Fruit fly (Drosophila melanogaster): ENCODE results near the gene CG12607.

Gene CG12607

DNA sequence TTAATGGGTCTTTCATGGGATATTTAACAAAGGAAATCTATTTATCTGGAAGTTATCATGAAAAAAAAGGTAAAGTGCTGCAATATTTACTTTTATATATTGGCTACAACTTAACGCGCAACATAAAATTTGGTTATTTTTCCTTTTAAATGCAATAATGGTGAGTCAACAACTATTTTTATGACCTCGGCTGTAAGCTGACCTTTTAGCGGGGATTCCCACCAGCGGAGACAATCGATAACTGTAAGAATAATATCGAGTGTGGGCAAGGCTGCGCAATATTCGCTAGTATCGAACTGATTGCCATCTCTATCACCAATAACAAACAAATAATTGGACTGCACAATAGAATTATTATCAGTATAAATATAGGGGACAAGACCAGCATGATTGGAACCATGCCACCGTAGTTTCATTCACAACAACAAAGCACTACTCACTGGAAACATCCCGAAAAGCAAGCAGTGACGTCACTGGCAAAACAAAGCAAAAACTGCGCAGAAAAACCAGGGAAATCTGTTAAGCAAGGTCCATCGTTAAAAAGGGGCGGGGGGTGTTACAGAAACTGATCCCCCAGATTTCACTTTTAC is 43.1 kb upstream of the CG12607 start, which contains the start of gene Syx17 (continued):
- peak; percentile 77 for TF ChIP-seq Sox14 (GFP tag; optimal IDR thresholded peaks at IDR 0.05)
- TF ChIP-seq CG7368 (GFP tag; optimal IDR thresholded peaks at IDR 0.05) = no peak
- no peak for TF ChIP-seq fd85E (GFP tag; optimal IDR thresholded peaks at IDR 0.05)
- no peak for TF ChIP-seq Gug (GFP tag; IDR thresholded peaks at IDR 0.05)
- peak; percentile 65 for TF ChIP-seq Hr39 (GFP tag; optimal IDR thresholded peaks at IDR 0.05)
- peak; percentile 88 for TF ChIP-seq fkh (GFP tag; optimal IDR thresholded peaks at IDR 0.05)
- TF ChIP-seq achi (GFP tag; optimal IDR thresholded peaks at IDR 0.05) = peak; percentile 50
- peak; percentile 36 for TF ChIP-seq Ets96B (tag; optimal IDR thresholded peaks at IDR 0.05)
- TF ChIP-seq CG8319 (GFP tag; optimal IDR thresholded peaks at IDR 0.05) = no peak
- TF ChIP-seq fd59A (GFP tag; optimal IDR thresholded peaks at IDR 0.05) = no peak
- TF ChIP-seq OdsH (GFP tag; optimal IDR thresholded peaks at IDR 0.05) = peak; percentile 57
- peak; percentile 38 for TF ChIP-seq CG10631 (GFP tag; optimal IDR thresholded peaks at IDR 0.05)
- TF ChIP-seq lz (GFP tag; optimal IDR thresholded peaks at IDR 0.05) = peak; percentile 50
- peak; percentile 55 for TF ChIP-seq cyc (GFP tag; optimal IDR thresholded peaks at IDR 0.05)
- TF ChIP-seq CG9139 (GFP tag; optimal IDR thresholded peaks at IDR 0.05) = no peak
- TF ChIP-seq Eip93F (GFP tag; optimal IDR thresholded peaks at IDR 0.05) = no peak
- TF ChIP-seq CG1621 (tag; optimal IDR thresholded peaks at IDR 0.05) = peak; percentile 33
- TF ChIP-seq CG6808 (GFP tag; optimal IDR thresholded peaks at IDR 0.05) = peak; percentile 37
- TF ChIP-seq CG16779 (tag; optimal IDR thresholded peaks at IDR 0.05) = peak; percentile 23
- peak; percentile 31 for TF ChIP-seq Met (GFP tag; optimal IDR thresholded peaks at IDR 0.05)
- peak; percentile 65 for TF ChIP-seq CG31627 (GFP tag; optimal IDR thresholded peaks at IDR 0.05)

- TF ChIP-seq CG8319 (GFP tag; optimal IDR thresholded peaks at IDR 0.05) (no peak), CG9139 (GFP tag; optimal IDR thresholded peaks at IDR 0.05) (no peak), CG1621 (tag; optimal IDR thresholded peaks at IDR 0.05) (no peak), achi (GFP tag; optimal IDR thresholded peaks at IDR 0.05) (no peak), CG6808 (GFP tag; optimal IDR thresholded peaks at IDR 0.05) (no peak), CG34406 (GFP tag; optimal IDR thresholded peaks at IDR 0.05) (no peak), CG7368 (GFP tag; optimal IDR thresholded peaks at IDR 0.05) (no peak), Smox (GFP tag; optimal IDR thresholded peaks at IDR 0.05) (no peak), CG3919 (GFP tag; optimal IDR thresholded peaks at IDR 0.05) (no peak), lz (GFP tag; optimal IDR thresholded peaks at IDR 0.05) (no peak), esn (GFP tag; optimal IDR thresholded peaks at IDR 0.05) (no peak), Sox102F (GFP tag; optimal IDR thresholded peaks at IDR 0.05) (no peak), CG8632 (GFP tag; optimal IDR thresholded peaks at IDR 0.05) (no peak), CG3032 (tag; optimal IDR thresholded peaks at IDR 0.05) (no peak), CG15336 (GFP tag; IDR thresholded peaks at IDR 0.05) (no peak), CG4318 (GFP tag; optimal IDR thresholded peaks at IDR 0.05) (no peak), OdsH (GFP tag; optimal IDR thresholded peaks at IDR 0.05) (no peak)
These were observed 40.5 kb upstream of the CG12607 start, which contains the start of gene CG15019 for dm6 chr3L:4405922-4406321. Gene CG15019, minus strand, starts transcription at chr3L:4406059.

dm6 chr3L:4406653-4407257 is 39.6 kb upstream of the CG12607 start, which contains the start of gene TP53INP:
Gene TP53INP, plus strand, starts transcription at chr3L:4406943.
- peak; percentile 72 for TF ChIP-seq fkh (GFP tag; optimal IDR thresholded peaks at IDR 0.05)
- peak; percentile 66 to 94 for TF ChIP-seq ss (GFP tag; optimal IDR thresholded peaks at IDR 0.05)
- peak; percentile 90 for TF ChIP-seq Sox15 (GFP tag; optimal IDR thresholded peaks at IDR 0.05)
- TF ChIP-seq CG1621 (tag; optimal IDR thresholded peaks at IDR 0.05) = peak; percentile 82
- TF ChIP-seq OdsH (GFP tag; optimal IDR thresholded peaks at IDR 0.05) = peak; percentile 91
- TF ChIP-seq CG3919 (GFP tag; optimal IDR thresholded peaks at IDR 0.05) = peak; percentile 90
- TF ChIP-seq Met (GFP tag; optimal IDR thresholded peaks at IDR 0.05) = peak; percentile 84
- TF ChIP-seq Hr39 (GFP tag; optimal IDR thresholded peaks at IDR 0.05) = peak; percentile 76
- TF ChIP-seq CG9139 (GFP tag; optimal IDR thresholded peaks at IDR 0.05) = peak; percentile 72
- peak; percentile 89 for TF ChIP-seq CG11762 (GFP tag; optimal IDR thresholded peaks at IDR 0.05; ENCODE audit: insufficient read depth)
- peak; percentile 57 for TF ChIP-seq Eip93F (GFP tag; optimal IDR thresholded peaks at IDR 0.05)
- peak; percentile 72 for TF ChIP-seq dac (GFP tag; optimal IDR thresholded peaks at IDR 0.05)
- peak; percentile 93 for TF ChIP-seq Eip75B (GFP tag; optimal IDR thresholded peaks at IDR 0.05)
- TF ChIP-seq CG8119 (GFP tag; IDR thresholded peaks at IDR 0.05) = peak; percentile 91
- TF ChIP-seq eg (GFP tag; IDR thresholded peaks at IDR 0.05) = peak; percentile 58
- TF ChIP-seq CG6808 (GFP tag; optimal IDR thresholded peaks at IDR 0.05) = peak; percentile 90
- peak; percentile 89 for TF ChIP-seq CG3032 (tag; optimal IDR thresholded peaks at IDR 0.05)
- TF ChIP-seq CG16779 (tag; optimal IDR thresholded peaks at IDR 0.05) = peak; percentile 89
- TF ChIP-seq achi (GFP tag; optimal IDR thresholded peaks at IDR 0.05) = peak; percentile 91
- TF ChIP-seq Hr4 (GFP tag; optimal IDR thresholded peaks at IDR 0.05) = peak; percentile 89
- TF ChIP-seq CG11294 (GFP tag; IDR thresholded peaks at IDR 0.05) = peak; percentile 61
- peak; percentile 91 for TF ChIP-seq net (GFP tag; optimal IDR thresholded peaks at IDR 0.05)
- TF ChIP-seq Ets21C (GFP tag; optimal IDR thresholded peaks at IDR 0.05) = peak; percentile 73
- TF ChIP-seq dsx (GFP tag; optimal IDR thresholded peaks at IDR 0.05; ENCODE audit: poor library complexity, severe bottlenecking) = peak; percentile 92
- TF ChIP-seq Smox (GFP tag; optimal IDR thresholded peaks at IDR 0.05) = peak; percentile 82
- TF ChIP-seq Ets96B (tag; optimal IDR thresholded peaks at IDR 0.05) = peak; percentile 89
- TF ChIP-seq CG32006 (GFP tag; optimal IDR thresholded peaks at IDR 0.05) = peak; percentile 96
